Fruit fly (Drosophila melanogaster): ENCODE data around the gene CG42613.
A peak's percentile ranks its signal among the peaks of the same experiment; 100 is the strongest.

CG42613 gene

DNA sequence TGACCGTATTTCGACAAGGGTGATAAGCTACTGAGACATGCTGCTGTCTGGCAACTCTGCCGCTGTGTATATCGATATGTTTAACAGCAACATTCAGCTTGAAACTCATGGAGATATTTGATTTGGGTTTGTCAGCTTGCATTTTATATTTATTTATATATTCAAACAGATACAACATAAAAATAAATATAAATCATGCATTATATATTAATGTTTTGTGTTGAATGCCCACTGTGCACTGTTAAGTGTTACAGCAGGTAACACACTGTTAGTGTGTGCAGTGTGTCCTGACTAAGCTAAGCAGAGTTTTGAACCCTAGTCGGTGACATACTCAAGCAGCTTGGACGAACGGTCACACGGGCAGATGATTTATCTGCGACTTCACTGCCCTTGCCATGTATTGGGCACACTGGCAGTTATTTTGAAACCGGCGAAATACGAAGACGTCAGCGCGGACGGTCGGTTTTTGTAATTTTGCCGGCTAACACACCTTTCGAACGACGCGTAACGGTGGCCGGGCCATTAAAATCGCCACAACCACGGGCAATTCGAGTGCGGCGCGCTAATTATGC lies 54.7 kb downstream of the CG42613 start, which contains the start of the genes snRNP-U1-C and gukh (continued):
- TF ChIP-seq luna (GFP tag; optimal IDR thresholded peaks at IDR 0.05): no peak
- TF ChIP-seq CG17385 (GFP tag; optimal IDR thresholded peaks at IDR 0.05): peak; percentile 67
- peak; percentile 62 for TF ChIP-seq Gug (GFP tag; IDR thresholded peaks at IDR 0.05)
- peak; percentile 35; the same call in 1 of the 2 replicates for TF ChIP-seq rib (GFP tag; IDR thresholded peaks at IDR 0.05)
- peak; percentile 63 for TF ChIP-seq amos (GFP tag; IDR thresholded peaks at IDR 0.05; ENCODE audit: partially characterized antibody)
- peak; percentile 90 for TF ChIP-seq PHDP (tag; optimal IDR thresholded peaks at IDR 0.05)
- TF ChIP-seq Ets97D (GFP tag; optimal IDR thresholded peaks at IDR 0.05): peak; percentile 80
- TF ChIP-seq tin (GFP tag; optimal IDR thresholded peaks at IDR 0.05): peak; percentile 73
- TF ChIP-seq danr (GFP tag; IDR thresholded peaks at IDR 0.05): peak; percentile 32; the same call in 1 of the 2 replicates
- peak; percentile 49 for TF ChIP-seq CG4360 (GFP tag; IDR thresholded peaks at IDR 0.05)
- peak; percentile 35 for TF ChIP-seq shn (GFP tag; optimal IDR thresholded peaks at IDR 0.05)
- no peak for TF ChIP-seq Camta (GFP tag; optimal IDR thresholded peaks at IDR 0.05)
- no peak; the same call in 2 of the 3 replicates for TF ChIP-seq Aef1 (GFP tag; IDR thresholded peaks at IDR 0.05)
- peak; percentile 84 for TF ChIP-seq CG11085 (GFP tag; IDR thresholded peaks at IDR 0.05)
- no peak for TF ChIP-seq ato (GFP tag; IDR thresholded peaks at IDR 0.05; ENCODE audit: partially characterized antibody)
- TF ChIP-seq CG7839 (tag; optimal IDR thresholded peaks at IDR 0.05): peak; percentile 82
- TF ChIP-seq CG1647 (GFP tag; optimal IDR thresholded peaks at IDR 0.05): no peak
- peak; percentile 80 for TF ChIP-seq ken (GFP tag; IDR thresholded peaks at IDR 0.05)
- TF ChIP-seq Rfx (GFP tag; IDR thresholded peaks at IDR 0.05): peak; percentile 90
- peak; percentile 36 for TF ChIP-seq pnt (GFP tag; optimal IDR thresholded peaks at IDR 0.05)
- peak; percentile 98 for TF ChIP-seq CG4707 (GFP tag; optimal IDR thresholded peaks at IDR 0.05)
- peak; percentile 31 for TF ChIP-seq CG8944 (GFP tag; optimal IDR thresholded peaks at IDR 0.05)
- peak; percentile 82 for TF ChIP-seq CG2678 (tag; optimal IDR thresholded peaks at IDR 0.05)
- TF ChIP-seq jigr1 (GFP tag; IDR thresholded peaks at IDR 0.05): no peak
- peak; percentile 90 for TF ChIP-seq Lhr (GFP tag; optimal IDR thresholded peaks at IDR 0.05)
- TF ChIP-seq Sin3A (optimal IDR thresholded peaks at IDR 0.05): peak; percentile 63
- TF ChIP-seq gsb-n (tag; optimal IDR thresholded peaks at IDR 0.05): peak; percentile 70
- TF ChIP-seq stc (GFP tag; IDR thresholded peaks at IDR 0.05): peak; percentile 77; the same call in 1 of the 2 replicates
- peak; percentile 81 for TF ChIP-seq Mrtf (GFP tag; IDR thresholded peaks at IDR 0.05)
- TF ChIP-seq CG9437 (GFP tag; optimal IDR thresholded peaks at IDR 0.05): peak; percentile 53
- TF ChIP-seq CG12155 (GFP tag; optimal IDR thresholded peaks at IDR 0.05): peak; percentile 87
- no peak for TF ChIP-seq ab (GFP tag; optimal IDR thresholded peaks at IDR 0.05)
- TF ChIP-seq lola (GFP tag; optimal IDR thresholded peaks at IDR 0.05): peak in 1 of 3 experiments; percentile 70
- TF ChIP-seq chif (GFP tag; optimal IDR thresholded peaks at IDR 0.05): peak in 1 of 2 experiments; percentile 40
- peak; percentile 78 for TF ChIP-seq CG18262 (tag; optimal IDR thresholded peaks at IDR 0.05)
- peak; percentile 79 for TF ChIP-seq ind (GFP tag; optimal IDR thresholded peaks at IDR 0.05)
- TF ChIP-seq bigmax (GFP tag; optimal IDR thresholded peaks at IDR 0.05): no peak
- TF ChIP-seq Drgx (GFP tag; IDR thresholded peaks at IDR 0.05): peak; percentile 75
- no peak for TF ChIP-seq Mes4 (GFP tag; optimal IDR thresholded peaks at IDR 0.05)
- TF ChIP-seq hbn (GFP tag; IDR thresholded peaks at IDR 0.05; ENCODE audit: partially characterized antibody): peak; percentile 69; the same call in 1 of the 2 replicates
- TF ChIP-seq HLHmδ (GFP tag; optimal IDR thresholded peaks at IDR 0.05): peak; percentile 6
- TF ChIP-seq CG7556 (GFP tag; optimal IDR thresholded peaks at IDR 0.05): peak; percentile 77
- TF ChIP-seq CG10543 (GFP tag; optimal IDR thresholded peaks at IDR 0.05): peak; percentile 71
- TF ChIP-seq Deaf1 (tag; optimal IDR thresholded peaks at IDR 0.05): peak; percentile 72
- peak; percentile 53 for TF ChIP-seq inv (GFP tag; IDR thresholded peaks at IDR 0.05; ENCODE audit: partially characterized antibody)
- no peak for TF ChIP-seq tna (GFP tag; IDR thresholded peaks at IDR 0.05; ENCODE audit: partially characterized antibody)
- TF ChIP-seq CG9817 (tag; optimal IDR thresholded peaks at IDR 0.05): peak; percentile 89
- no peak for TF ChIP-seq Dfd (GFP tag; optimal IDR thresholded peaks at IDR 0.05)
- no peak for TF ChIP-seq fd102C (GFP tag; optimal IDR thresholded peaks at IDR 0.05)
- TF ChIP-seq CG12104 (GFP tag; optimal IDR thresholded peaks at IDR 0.05): peak; percentile 9
